Worm (Caenorhabditis elegans) whole organism, midembryonic: ENCODE measurements around the gene npr-25.

Experiments
- cog-1 ChIP-seq: sonication (generic microtip); optimal IDR thresholded peaks from 2 replicates; lab custom pipeline; 2016; ENCODE audit warnings: missing genetic modification characterization, missing compliant biosample characterization
- tab-1 ChIP-seq: fragments of 200-800 bp; sonication (Bioruptor generic); IDR thresholded peaks from 2 replicates; pipeline ENCODE4 v1.3.6; 2022; ENCODE audit warnings: missing genetic modification characterization, missing compliant biosample characterization

DNA sequence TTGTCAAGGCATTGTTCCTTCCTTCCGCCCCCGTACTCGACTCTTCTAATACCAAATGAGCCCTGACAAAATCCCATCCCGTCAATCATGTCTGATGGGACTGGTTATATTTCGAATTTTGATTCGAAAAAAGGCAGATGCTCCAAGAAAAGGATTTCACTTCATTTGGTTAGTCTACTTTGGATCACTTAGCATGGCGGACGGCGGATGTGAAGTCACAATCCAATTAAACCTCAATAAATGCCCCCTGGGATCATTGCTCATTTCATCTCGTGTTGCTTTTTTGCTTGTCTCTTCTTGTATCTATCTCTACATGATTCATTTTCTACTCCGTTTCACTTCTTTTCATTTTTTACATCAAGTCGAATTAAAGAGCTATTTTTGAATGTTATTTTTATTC lies 26.5 kb upstream of the npr-25 start:
- TF ChIP-seq cog-1 (tag; lab: Kevin White, UChicago) (no peak), tab-1 (no peak)
